Worm (Caenorhabditis elegans) whole organism, young adult: ENCODE results near the gene die-1.

ENCODE experiments used
- B0336.3 ChIP-seq: fragments of 200-800 bp; sonication (Bioruptor generic); IDR thresholded peaks from 2 replicates; pipeline ENCODE4 v1.3.6; 2022; ENCODE audit warnings: missing genetic modification characterization, missing compliant biosample characterization
- let-607 ChIP-seq, 2 experiments: fragments of 200-800 bp in 1 of 2; sonication (Bioruptor generic) in 1 of 2; sonication (generic microtip) in 1 of 2; optimal IDR thresholded peaks; 2 replicates each; lab custom pipeline; 2016 to 2018; ENCODE audit warnings: mild to moderate bottlenecking in 2 of 2, missing compliant biosample characterization in 2 of 2, missing genetic modification characterization in 2 of 2, moderate library complexity in 2 of 2, missing genotype in 1 of 2
- mel-28 ChIP-seq: sonication (generic microtip); optimal IDR thresholded peaks from 2 replicates; lab custom pipeline; 2016; ENCODE audit warnings: borderline replicate concordance, mild to moderate bottlenecking, missing genetic modification characterization, missing compliant biosample characterization
- mxl-1 ChIP-seq: sonication (generic microtip); optimal IDR thresholded peaks from 2 replicates; lab custom pipeline; 2016; ENCODE audit warnings: missing genetic modification characterization, missing compliant biosample characterization
- ztf-18 ChIP-seq: sonication (generic microtip); optimal IDR thresholded peaks from 2 replicates; lab custom pipeline; 2016; ENCODE audit warnings: missing genotype, mild to moderate bottlenecking, missing genetic modification characterization, missing compliant biosample characterization

- TF ChIP-seq let-607 (tag; optimal IDR thresholded peaks at IDR 0.05; lab: Kevin White, UChicago) (no peak), B0336.3 (GFP tag; lab: Robert Waterston, UW) (no peak), mel-28 (tag; lab: Kevin White, UChicago) (no peak), ztf-18 (tag; lab: Kevin White, UChicago) (no peak), mxl-1 (tag; lab: Kevin White, UChicago) (no peak)
Measured at ce11 chrII:10099804-10100360, 32.2 kb upstream of the die-1 start, which contains the start of the genes pas-7 and puf-12.
